Fruit fly (Drosophila melanogaster) whole organism: ENCODE measurements around the gene Eip78C.

Source experiments
- pan ChIP-seq: fragments of >200 bp; optimal IDR thresholded peaks from 2 replicates; lab custom pipeline; 2017
- psq ChIP-seq: fragments of >200 bp; optimal IDR thresholded peaks from 2 replicates; lab custom pipeline; 2017

DNA sequence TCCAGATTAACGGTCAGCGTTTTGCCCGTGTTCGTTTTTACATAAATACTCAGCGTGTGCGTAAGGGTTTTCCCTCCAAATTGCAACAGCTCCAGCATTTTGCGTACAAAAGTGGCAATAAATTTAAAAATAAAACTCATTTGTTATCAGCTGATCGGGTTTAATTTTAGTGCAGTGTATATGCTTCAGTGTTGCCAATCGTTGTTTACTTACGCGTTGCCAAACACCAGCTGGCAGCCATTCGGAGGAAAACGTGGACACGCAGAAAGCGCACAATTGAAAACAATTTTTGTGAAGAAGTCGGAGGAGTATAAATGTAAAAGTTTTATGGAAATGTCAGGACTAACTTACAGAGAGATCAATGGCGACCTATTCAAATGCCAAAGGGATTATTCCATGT lies 29.8 kb upstream of the Eip78C start, which contains the start of the genes Targ3 and park:
- TF ChIP-seq pan (no peak), psq (lab: Kevin White, UChicago) (no peak)
